Worm (Caenorhabditis elegans) whole organism, young adult: Measurements from ENCODE around the gene tctn-1.
"Not testable (repeated sequence)": the region's sequence is repeated elsewhere in the genome, so short reads cannot be mapped to it uniquely, and the experiment has no call there.

ENCODE experiments used
- F10E7.11 ChIP-seq: sonication (generic microtip); optimal IDR thresholded peaks from 2 replicates; lab custom pipeline; 2017; ENCODE audit warnings: mild to moderate bottlenecking, missing genetic modification characterization, moderate library complexity, missing compliant biosample characterization
- F37B4.10 ChIP-seq: fragments of 200-800 bp; sonication (Bioruptor generic); IDR thresholded peaks from 2 replicates; pipeline ENCODE4 v1.3.6; 2022; ENCODE audit warnings: missing genetic modification characterization, missing compliant biosample characterization
- F55B11.4 ChIP-seq: sonication (generic microtip); optimal IDR thresholded peaks from 2 replicates; lab custom pipeline; 2016; ENCODE audit warnings: missing compliant biosample characterization, missing genetic modification characterization, borderline replicate concordance; ENCODE audit not compliant: insufficient read depth
- akir-1 ChIP-seq: fragments of 200-800 bp; sonication (Bioruptor generic); optimal IDR thresholded peaks from 2 replicates; lab custom pipeline; 2018; ENCODE audit warnings: mild to moderate bottlenecking, missing genetic modification characterization, moderate library complexity, missing compliant biosample characterization
- ama-1 ChIP-seq, 3 experiments: fragments of 150-350 bp in 1 of 3; sonication (generic microtip) in 2 of 3; optimal IDR thresholded peaks; 2 replicates each; lab custom pipeline; 2014 to 2018; ENCODE audit warnings: missing biosample characterization in 2 of 3, missing genetic modification characterization in 2 of 3, missing genetic modification reagents in 2 of 3
- cebp-1 ChIP-seq, 2 experiments: fragments of 200-800 bp in 1 of 2; sonication (Bioruptor generic) in 1 of 2; sonication (generic microtip) in 1 of 2; IDR thresholded peaks in 1 of 2; optimal IDR thresholded peaks in 1 of 2; 2 replicates each; pipeline versions ENCODE4 v1.3.6 to Lab custom; 2017 to 2022; ENCODE audit warnings: missing compliant biosample characterization in 2 of 2, missing genetic modification characterization in 2 of 2, mild to moderate bottlenecking in 1 of 2, missing genetic modification reagents in 1 of 2, moderate library complexity in 1 of 2
- ceh-40 ChIP-seq: fragments of 200-800 bp; sonication (Bioruptor generic); IDR thresholded peaks from 2 replicates; pipeline ENCODE4 v1.3.6; 2022; ENCODE audit warnings: missing genetic modification characterization, missing compliant biosample characterization
- mes-4 ChIP-seq: sonication (generic microtip); optimal IDR thresholded peaks from 2 replicates; lab custom pipeline; 2016; ENCODE audit warnings: missing genotype, missing genetic modification characterization, missing compliant biosample characterization
- pha-4 ChIP-seq: fragments of 150-350 bp; sonication (generic microtip); optimal IDR thresholded peaks from 2 replicates; lab custom pipeline; 2014; ENCODE audit warnings: missing biosample characterization, missing genetic modification reagents, missing genetic modification characterization
- repo-1 ChIP-seq: sonication (generic microtip); optimal IDR thresholded peaks from 2 replicates; lab custom pipeline; 2017; ENCODE audit warnings: mild to moderate bottlenecking, missing genetic modification characterization, missing compliant biosample characterization
- snpc-3.4 ChIP-seq: sonication (generic microtip); optimal IDR thresholded peaks from 2 replicates; lab custom pipeline; 2017; ENCODE audit warnings: missing genetic modification characterization, mild to moderate bottlenecking, missing compliant biosample characterization, antibody characterized with exemption, moderate library complexity, missing genotype, missing genetic modification reagents
- snpc-4 ChIP-seq, 5 experiments: fragments of 150-350 bp in 1 of 5; sonication (generic microtip) in 4 of 5; optimal IDR thresholded peaks; 2 replicates each; lab custom pipeline; 2014 to 2018; ENCODE audit warnings: missing genetic modification characterization in 5 of 5, missing biosample characterization in 3 of 5, antibody characterized with exemption in 2 of 5, mild to moderate bottlenecking in 2 of 5, missing compliant biosample characterization in 2 of 5, missing genotype in 2 of 5, moderate library complexity in 2 of 5, missing genetic modification reagents in 1 of 5
- sptf-2 ChIP-seq: fragments of 200-800 bp; sonication (Bioruptor generic); optimal IDR thresholded peaks from 2 replicates; lab custom pipeline; 2018; ENCODE audit warnings: mild to moderate bottlenecking, missing genetic modification characterization, missing compliant biosample characterization
- ztf-26 ChIP-seq: sonication (generic microtip); optimal IDR thresholded peaks from 2 replicates; lab custom pipeline; 2017; ENCODE audit warnings: missing genetic modification characterization, missing compliant biosample characterization

DNA sequence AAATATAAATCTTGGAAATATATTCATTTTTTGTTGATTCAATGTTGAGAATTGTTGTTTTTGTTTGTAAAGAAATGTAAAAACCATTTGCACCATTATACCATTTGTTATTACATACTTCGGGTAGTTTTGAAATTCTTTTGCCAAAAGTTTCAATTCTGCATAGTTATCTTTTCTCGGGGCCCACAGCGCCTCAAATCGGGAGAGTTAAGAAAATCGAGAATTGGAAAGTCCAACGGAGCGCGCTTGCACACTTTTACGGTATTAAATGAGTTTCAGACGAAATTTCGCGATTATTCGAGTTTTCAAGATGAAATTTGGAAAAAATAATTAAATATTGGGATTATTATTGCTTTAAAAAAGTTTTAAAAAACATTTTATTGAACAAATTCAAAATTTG, 26.4 kb downstream of the tctn-1 start:
- not testable (repeated sequence) for TF ChIP-seq F10E7.11 (tag; lab: Kevin White, UChicago); ztf-26 (tag; lab: Kevin White, UChicago); F55B11.4; snpc-4 (GFP tag; optimal IDR thresholded peaks at IDR 0.05; lab: Kevin White, UChicago); snpc-4 (tag; optimal IDR thresholded peaks at IDR 0.05; lab: Kevin White, UChicago); repo-1 (tag; lab: Kevin White, UChicago); pha-4 (tag; lab: Kevin White, UChicago); sptf-2; F37B4.10 (GFP tag; lab: Robert Waterston, UW); cebp-1 (GFP tag; IDR thresholded peaks at IDR 0.05; lab: Robert Waterston, UW); cebp-1 (tag; optimal IDR thresholded peaks at IDR 0.05; lab: Kevin White, UChicago); ceh-40 (GFP tag; lab: Robert Waterston, UW); ama-1 (optimal IDR thresholded peaks at IDR 0.05; lab: Kevin White, UChicago); ama-1 (GFP tag; optimal IDR thresholded peaks at IDR 0.05; lab: Kevin White, UChicago); mes-4; akir-1 (GFP tag; lab: Kevin White, UChicago); snpc-3.4 (tag; lab: Kevin White, UChicago)
